Fruit fly (Drosophila melanogaster) Kc167 (cell line): ENCODE results near the gene Cep290.

Experiments used
- Sin3A ChIP-seq: fragments of >200 bp; optimal IDR thresholded peaks from 2 replicates; lab custom pipeline; 2018; ENCODE audit warnings: missing external identifiers
- h ChIP-seq: fragments of >200 bp; optimal IDR thresholded peaks from 3 replicates; lab custom pipeline; 2018; ENCODE audit warnings: missing external identifiers
- insv ChIP-seq: fragments of >200 bp; optimal IDR thresholded peaks from 3 replicates; lab custom pipeline; 2018; ENCODE audit warnings: missing external identifiers

DNA sequence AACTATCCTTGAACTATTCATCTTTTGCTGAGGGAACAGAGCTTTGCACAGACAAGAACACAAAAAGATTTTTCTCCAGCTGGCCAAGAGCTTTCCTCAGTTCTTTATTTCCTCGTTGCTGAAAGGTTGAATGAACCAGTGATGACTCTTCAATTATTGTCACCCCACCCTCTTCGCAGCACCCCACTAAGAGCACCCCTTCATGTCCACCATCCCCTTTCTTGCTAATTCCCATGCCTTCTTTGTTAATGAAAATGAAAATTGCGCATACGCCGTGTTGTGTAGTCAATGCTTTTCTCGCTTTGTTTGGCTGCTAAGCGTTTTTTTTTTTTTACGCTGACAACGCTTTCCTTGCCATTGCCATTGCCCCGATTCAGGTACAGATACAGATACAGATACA is 40.1 kb downstream of the Cep290 start:
- TF ChIP-seq h (lab: Kevin White, UChicago) (no peak), Sin3A (lab: Kevin White, UChicago) (no peak), insv (lab: Kevin White, UChicago) (no peak)
